Worm (Caenorhabditis elegans) whole organism, young adult: ENCODE results near the gene str-143.

Experiments used
- B0261.1 ChIP-seq: sonication (generic microtip); optimal IDR thresholded peaks from 2 replicates; lab custom pipeline; 2016; ENCODE audit warnings: mild to moderate bottlenecking, missing genetic modification characterization, moderate library complexity, missing compliant biosample characterization
- B0336.3 ChIP-seq: fragments of 200-800 bp; sonication (Bioruptor generic); IDR thresholded peaks from 2 replicates; pipeline ENCODE4 v1.3.6; 2022; ENCODE audit warnings: missing genetic modification characterization, missing compliant biosample characterization
- D2030.7 ChIP-seq: fragments of 200-800 bp; sonication (Bioruptor generic); IDR thresholded peaks from 2 replicates; pipeline ENCODE4 v1.3.6; 2022; ENCODE audit warnings: missing genetic modification reagents, missing genetic modification characterization, missing compliant biosample characterization
- F10E7.11 ChIP-seq: sonication (generic microtip); optimal IDR thresholded peaks from 2 replicates; lab custom pipeline; 2017; ENCODE audit warnings: mild to moderate bottlenecking, missing genetic modification characterization, moderate library complexity, missing compliant biosample characterization
- F23B12.7 ChIP-seq: sonication (generic microtip); optimal IDR thresholded peaks from 2 replicates; lab custom pipeline; 2017; ENCODE audit warnings: missing genetic modification characterization, mild to moderate bottlenecking, missing compliant biosample characterization, antibody characterized with exemption, moderate library complexity; ENCODE audit not compliant: insufficient read depth
- F49E8.2 ChIP-seq: sonication (generic microtip); optimal IDR thresholded peaks from 3 replicates; lab custom pipeline; 2017; ENCODE audit warnings: missing genetic modification characterization, mild to moderate bottlenecking, missing compliant biosample characterization, antibody characterized with exemption, moderate library complexity; ENCODE audit not compliant: insufficient read depth
- F57A8.1 ChIP-seq: fragments of 200-800 bp; sonication (Bioruptor generic); optimal IDR thresholded peaks from 2 replicates; lab custom pipeline; 2018; ENCODE audit warnings: mild to moderate bottlenecking, missing genetic modification characterization, moderate library complexity, missing compliant biosample characterization
- K11D2.4 ChIP-seq: fragments of 200-800 bp; sonication (Bioruptor generic); IDR thresholded peaks from 2 replicates; pipeline ENCODE4 v1.3.6; 2022; ENCODE audit warnings: missing genetic modification reagents, missing genetic modification characterization, missing compliant biosample characterization
- K12H6.12 ChIP-seq: fragments of 200-800 bp; sonication (Bioruptor generic); optimal IDR thresholded peaks from 2 replicates; lab custom pipeline; 2018; ENCODE audit warnings: mild to moderate bottlenecking, missing genetic modification characterization, missing compliant biosample characterization
- Y56A3A.18 ChIP-seq: fragments of 200-800 bp; sonication (Bioruptor generic); IDR thresholded peaks from 2 replicates; pipeline ENCODE4 v1.3.6; 2022; ENCODE audit warnings: missing genetic modification reagents, missing genetic modification characterization, missing compliant biosample characterization
- Y79H2A.3 ChIP-seq: fragments of 200-800 bp; sonication (Bioruptor generic); conservative IDR thresholded peaks from 2 replicates; pipeline ENCODE4 v1.3.6; 2022; ENCODE audit warnings: missing genetic modification reagents, missing genetic modification characterization, missing compliant biosample characterization
- ZK185.1 ChIP-seq: sonication (generic microtip); optimal IDR thresholded peaks from 2 replicates; lab custom pipeline; 2016; ENCODE audit warnings: mild to moderate bottlenecking, missing genetic modification characterization, missing compliant biosample characterization; ENCODE audit not compliant: poor library complexity, severe bottlenecking
- akir-1 ChIP-seq: fragments of 200-800 bp; sonication (Bioruptor generic); optimal IDR thresholded peaks from 2 replicates; lab custom pipeline; 2018; ENCODE audit warnings: mild to moderate bottlenecking, missing genetic modification characterization, moderate library complexity, missing compliant biosample characterization
- attf-3 ChIP-seq: fragments of 200-800 bp; sonication (Bioruptor generic); conservative IDR thresholded peaks from 2 replicates; pipeline ENCODE4 v1.3.6; 2022; ENCODE audit warnings: missing genetic modification reagents, missing genetic modification characterization, missing compliant biosample characterization
- attf-5 ChIP-seq: fragments of 200-800 bp; sonication (Bioruptor generic); optimal IDR thresholded peaks from 2 replicates; lab custom pipeline; 2018; ENCODE audit warnings: mild to moderate bottlenecking, missing genetic modification characterization, missing compliant biosample characterization
- bed-2 ChIP-seq: fragments of 200-800 bp; sonication (Bioruptor generic); IDR thresholded peaks from 2 replicates; pipeline ENCODE4 v1.3.6; 2022; ENCODE audit warnings: missing genetic modification reagents, missing genetic modification characterization, missing compliant biosample characterization
- ceh-27 ChIP-seq: fragments of 200-800 bp; sonication (Bioruptor generic); optimal IDR thresholded peaks from 2 replicates; lab custom pipeline; 2018; ENCODE audit warnings: mild to moderate bottlenecking, missing genetic modification characterization, moderate library complexity, missing compliant biosample characterization
- efl-1 ChIP-seq: fragments of 150-350 bp; optimal IDR thresholded peaks from 2 replicates; lab custom pipeline; 2014; ENCODE audit warnings: missing biosample characterization, missing genetic modification reagents, missing genetic modification characterization
- fkh-3 ChIP-seq: sonication (generic microtip); optimal IDR thresholded peaks from 2 replicates; lab custom pipeline; 2016; ENCODE audit warnings: mild to moderate bottlenecking, missing genetic modification characterization, missing compliant biosample characterization
- gei-17 ChIP-seq: fragments of 200-800 bp; sonication (Bioruptor generic); optimal IDR thresholded peaks from 2 replicates; lab custom pipeline; 2018; ENCODE audit warnings: mild to moderate bottlenecking, missing genetic modification characterization, missing compliant biosample characterization
- hmg-1.2 ChIP-seq: fragments of 200-800 bp; sonication (Bioruptor generic); IDR thresholded peaks from 2 replicates; pipeline ENCODE4 v1.3.6; 2022; ENCODE audit warnings: missing genetic modification reagents, missing genetic modification characterization, missing compliant biosample characterization
- hrde-1 ChIP-seq: sonication (generic microtip); optimal IDR thresholded peaks from 2 replicates; lab custom pipeline; 2016; ENCODE audit warnings: missing genetic modification characterization, mild to moderate bottlenecking, missing compliant biosample characterization, moderate library complexity, missing genotype, missing genetic modification reagents, borderline replicate concordance
- hsf-1 ChIP-seq: fragments of 200-800 bp; sonication (Bioruptor generic); IDR thresholded peaks from 2 replicates; pipeline ENCODE4 v1.3.6; 2022; ENCODE audit warnings: missing genetic modification reagents, missing genetic modification characterization, missing compliant biosample characterization
- lag-1 ChIP-seq: fragments of 200-800 bp; sonication (Bioruptor generic); IDR thresholded peaks from 2 replicates; pipeline ENCODE4 v1.3.6; 2022; ENCODE audit warnings: missing genetic modification reagents, missing genetic modification characterization, missing compliant biosample characterization
- lin-35 ChIP-seq, 3 experiments: fragments of 150-350 bp in 2 of 3; sonication (generic microtip) in 1 of 3; optimal IDR thresholded peaks; 2 replicates each; lab custom pipeline; 2014 to 2018; ENCODE audit warnings: missing biosample characterization in 3 of 3, missing genetic modification characterization in 3 of 3, missing genetic modification reagents in 3 of 3
- lir-1 ChIP-seq: fragments of 200-800 bp; sonication (Bioruptor generic); conservative IDR thresholded peaks from 2 replicates; pipeline ENCODE4 v1.3.6; 2022; ENCODE audit warnings: missing genetic modification reagents, missing genetic modification characterization, missing compliant biosample characterization
- lsl-1 ChIP-seq: fragments of 200-800 bp; sonication (Bioruptor generic); optimal IDR thresholded peaks from 2 replicates; lab custom pipeline; 2018; ENCODE audit warnings: mild to moderate bottlenecking, missing genetic modification characterization, moderate library complexity, missing compliant biosample characterization
- nfya-1 ChIP-seq: sonication (generic microtip); optimal IDR thresholded peaks from 2 replicates; lab custom pipeline; 2017; ENCODE audit warnings: antibody characterized with exemption, missing compliant biosample characterization, missing genetic modification characterization, borderline replicate concordance; ENCODE audit not compliant: insufficient read depth
- nfyb-1 ChIP-seq: fragments of 200-800 bp; sonication (Bioruptor generic); IDR thresholded peaks from 2 replicates; pipeline ENCODE4 v1.3.6; 2022; ENCODE audit warnings: missing genetic modification reagents, missing genetic modification characterization, missing compliant biosample characterization
- repo-1 ChIP-seq: sonication (generic microtip); optimal IDR thresholded peaks from 2 replicates; lab custom pipeline; 2017; ENCODE audit warnings: mild to moderate bottlenecking, missing genetic modification characterization, missing compliant biosample characterization
- rpc-1 ChIP-seq, 2 experiments: fragments of 150-350 bp in 1 of 2; sonication (generic microtip) in 1 of 2; optimal IDR thresholded peaks; 2 replicates each; lab custom pipeline; 2014 to 2018; ENCODE audit warnings: missing biosample characterization in 1 of 2, missing genetic modification characterization in 1 of 2, missing genetic modification reagents in 1 of 2, missing genotype in 1 of 2
- snpc-4 ChIP-seq, 5 experiments: fragments of 150-350 bp in 1 of 5; sonication (generic microtip) in 4 of 5; optimal IDR thresholded peaks; 2 replicates each; lab custom pipeline; 2014 to 2018; ENCODE audit warnings: missing genetic modification characterization in 5 of 5, missing biosample characterization in 3 of 5, antibody characterized with exemption in 2 of 5, mild to moderate bottlenecking in 2 of 5, missing compliant biosample characterization in 2 of 5, missing genotype in 2 of 5, moderate library complexity in 2 of 5, missing genetic modification reagents in 1 of 5
- tbp1 ChIP-seq: fragments of 200-800 bp; sonication (Bioruptor generic); optimal IDR thresholded peaks from 2 replicates; lab custom pipeline; 2018; ENCODE audit warnings: mild to moderate bottlenecking, missing genetic modification characterization, missing compliant biosample characterization
- tlf-1 ChIP-seq: fragments of 200-800 bp; sonication (Bioruptor generic); optimal IDR thresholded peaks from 2 replicates; lab custom pipeline; 2018; ENCODE audit warnings: mild to moderate bottlenecking, missing genetic modification characterization, missing compliant biosample characterization
- zim-3 ChIP-seq: sonication (generic microtip); optimal IDR thresholded peaks from 2 replicates; lab custom pipeline; 2017; ENCODE audit warnings: mild to moderate bottlenecking, missing genetic modification characterization, moderate library complexity, missing compliant biosample characterization
- ztf-25 ChIP-seq: fragments of 200-800 bp; sonication (Bioruptor generic); IDR thresholded peaks from 2 replicates; pipeline ENCODE4 v1.3.6; 2022; ENCODE audit warnings: missing genetic modification reagents, missing genetic modification characterization, missing compliant biosample characterization
- ztf-3 ChIP-seq: fragments of 200-800 bp; sonication (Bioruptor generic); optimal IDR thresholded peaks from 2 replicates; lab custom pipeline; 2018; ENCODE audit warnings: mild to moderate bottlenecking, missing genetic modification characterization, missing compliant biosample characterization

str-143 gene

ce11 chrV:8085141-8085540 is 15.6 kb upstream of the str-143 start, which contains the start of gene C09H5.7:
TSS of gene C09H5.7 (minus strand) at chrV:8085241.
- TF ChIP-seq snpc-4 (GFP tag; optimal IDR thresholded peaks at IDR 0.05; lab: Kevin White, UChicago) (no peak), snpc-4 (tag; optimal IDR thresholded peaks at IDR 0.05; lab: Kevin White, UChicago) (no peak), akir-1 (no peak), ztf-25 (GFP tag; lab: Robert Waterston, UW) (no peak), lin-35 (GFP tag; optimal IDR thresholded peaks at IDR 0.05; lab: Kevin White, UChicago) (no peak), F10E7.11 (tag; lab: Kevin White, UChicago) (no peak), gei-17 (no peak), B0261.1 (tag; lab: Kevin White, UChicago) (no peak), tlf-1 (GFP tag; lab: Kevin White, UChicago) (no peak), hrde-1 (tag; lab: Kevin White, UChicago) (no peak), hsf-1 (no peak), ztf-3 (GFP tag; lab: Kevin White, UChicago) (no peak), tbp1 (GFP tag; lab: Kevin White, UChicago) (no peak), lir-1 (GFP tag; lab: Robert Waterston, UW) (no peak)

ce11 chrV:8081579-8081978 is 12.0 kb upstream of the str-143 start, which contains the start of gene str-131:
TSS of gene str-131 (minus strand) at chrV:8081679.
- TF ChIP-seq lin-35 (GFP tag; optimal IDR thresholded peaks at IDR 0.05; lab: Kevin White, UChicago) (no peak), tbp1 (GFP tag; lab: Kevin White, UChicago) (no peak), attf-5 (no peak), lag-1 (GFP tag; lab: Robert Waterston, UW) (no peak), hmg-1.2 (no peak), ceh-27 (GFP tag; lab: Kevin White, UChicago) (no peak)
- TF ChIP-seq, all 124 proteins: peak for 0

ce11 chrV:8079813-8080212 is 10.3 kb upstream of the str-143 start:
- TF ChIP-seq fkh-3 (tag; lab: Kevin White, UChicago) = no peak
- no peak for TF ChIP-seq lag-1 (GFP tag; lab: Robert Waterston, UW)
- no peak for TF ChIP-seq efl-1 (GFP tag; lab: Kevin White, UChicago)
- no peak for TF ChIP-seq zim-3 (tag; lab: Kevin White, UChicago)
- no peak for TF ChIP-seq K12H6.12 (tag; lab: Kevin White, UChicago)
- no peak for TF ChIP-seq bed-2 (GFP tag; lab: Robert Waterston, UW)
- TF ChIP-seq K11D2.4 (GFP tag; lab: Robert Waterston, UW) = no peak
- no peak for TF ChIP-seq repo-1 (tag; lab: Kevin White, UChicago)
- no peak for TF ChIP-seq D2030.7 (GFP tag; lab: Robert Waterston, UW)

- no peak for TF ChIP-seq lsl-1 (GFP tag; lab: Kevin White, UChicago)
- TF ChIP-seq F23B12.7 (tag; lab: Kevin White, UChicago) = no peak
- TF ChIP-seq B0336.3 (GFP tag; lab: Robert Waterston, UW) = no peak
- no peak for TF ChIP-seq ZK185.1 (tag; lab: Kevin White, UChicago)
- no peak for TF ChIP-seq nfya-1 (tag; lab: Kevin White, UChicago)
- no peak for TF ChIP-seq gei-17
- no peak for TF ChIP-seq Y56A3A.18 (GFP tag; lab: Robert Waterston, UW)
- TF ChIP-seq rpc-1 (optimal IDR thresholded peaks at IDR 0.05; lab: Kevin White, UChicago) = no peak
- TF ChIP-seq rpc-1 (tag; optimal IDR thresholded peaks at IDR 0.05; lab: Kevin White, UChicago) = no peak
- TF ChIP-seq K12H6.12 (tag; lab: Kevin White, UChicago) = no peak
- no peak for TF ChIP-seq F57A8.1
- TF ChIP-seq nfyb-1 (GFP tag; lab: Robert Waterston, UW) = no peak
- no peak for TF ChIP-seq attf-3 (GFP tag; lab: Robert Waterston, UW)
- TF ChIP-seq F49E8.2 (tag; lab: Kevin White, UChicago) = no peak
- TF ChIP-seq Y79H2A.3 (GFP tag; lab: Robert Waterston, UW) = no peak
- TF ChIP-seq B0261.1 (tag; lab: Kevin White, UChicago) = no peak
Measured at ce11 chrV:8075712-8076111, 6.2 kb upstream of the str-143 start, which contains the start of gene catp-3. TSS of gene catp-3 (plus strand) at chrV:8076012.
